Fruit fly (Drosophila melanogaster) whole organism, embryonic: ENCODE results near the gene dob.
A peak's percentile ranks its signal among the peaks of the same experiment; 100 is the strongest.

Source experiments
- Ada2b ChIP-seq: fragments of 200-800 bp; sonication (Bioruptor generic); IDR thresholded peaks from 2 replicates; pipeline ENCODE4 v1.3.6; 2022; ENCODE audit warnings: missing biosample characterization, missing genetic modification characterization
- BEAF-32 ChIP-seq: fragments of 200-800 bp; sonication (Bioruptor generic); optimal IDR thresholded peaks from 3 replicates; lab custom pipeline; 2017; ENCODE audit warnings: missing biosample characterization, missing genetic modification characterization, mild to moderate bottlenecking, moderate library complexity, missing genetic modification reagents
- Bteb2 ChIP-seq: fragments of 200-800 bp; sonication (Bioruptor generic); optimal IDR thresholded peaks from 2 replicates; lab custom pipeline; 2016; ENCODE audit warnings: missing biosample characterization, missing genetic modification characterization
- CG10431 ChIP-seq: fragments of 200-800 bp; sonication (Bioruptor generic); optimal IDR thresholded peaks from 3 replicates; lab custom pipeline; 2018; ENCODE audit warnings: missing biosample characterization, mild to moderate bottlenecking, missing genetic modification characterization
- CG14441 ChIP-seq: fragments of 200-800 bp; sonication (Bioruptor generic); IDR thresholded peaks from 2 replicates; pipeline ENCODE4 v1.3.6; 2022; ENCODE audit warnings: missing biosample characterization, missing genetic modification characterization
- CG15601 ChIP-seq: fragments of 200-800 bp; sonication (Bioruptor generic); optimal IDR thresholded peaks from 3 replicates; lab custom pipeline; 2019; ENCODE audit warnings: missing biosample characterization, mild to moderate bottlenecking, missing genetic modification characterization, moderate library complexity
- CG2712 ChIP-seq: fragments of 200-800 bp; optimal IDR thresholded peaks from 3 replicates; lab custom pipeline; 2019; ENCODE audit warnings: missing biosample characterization, mild to moderate bottlenecking, missing genetic modification characterization, moderate library complexity
- CG4424 ChIP-seq: fragments of 200-800 bp; sonication (Bioruptor generic); optimal IDR thresholded peaks from 3 replicates; lab custom pipeline; 2016; ENCODE audit warnings: missing biosample characterization, missing genetic modification characterization
- CG6254 ChIP-seq: fragments of 200-800 bp; sonication (Bioruptor generic); optimal IDR thresholded peaks from 3 replicates; lab custom pipeline; 2017; ENCODE audit warnings: mild to moderate bottlenecking, missing biosample characterization, missing genetic modification reagents, missing genetic modification characterization
- CG6272 ChIP-seq: fragments of 200-800 bp; sonication (Bioruptor generic); IDR thresholded peaks from 2 replicates; pipeline ENCODE4 v1.3.6; 2022; ENCODE audit warnings: missing biosample characterization, missing genetic modification characterization
- CG6654 ChIP-seq: fragments of 200-800 bp; sonication (Bioruptor generic); optimal IDR thresholded peaks from 2 replicates; lab custom pipeline; 2017; ENCODE audit warnings: missing biosample characterization, mild to moderate bottlenecking, missing genetic modification characterization
- CG7271 ChIP-seq: fragments of 200-800 bp; sonication (Bioruptor generic); optimal IDR thresholded peaks from 2 replicates; lab custom pipeline; 2018; ENCODE audit warnings: missing biosample characterization, mild to moderate bottlenecking, missing genetic modification characterization, moderate library complexity
- CG7372 ChIP-seq: fragments of 200-800 bp; sonication (Bioruptor generic); IDR thresholded peaks from 2 replicates; pipeline ENCODE4 v1.3.6; 2022; ENCODE audit warnings: missing biosample characterization, missing genetic modification characterization
- CG7839 ChIP-seq: fragments of 200-800 bp; sonication (Bioruptor generic); optimal IDR thresholded peaks from 3 replicates; lab custom pipeline; 2018; ENCODE audit warnings: missing biosample characterization, mild to moderate bottlenecking, missing genetic modification characterization, moderate library complexity
- CG8089 ChIP-seq: fragments of 200-800 bp; sonication (Bioruptor generic); optimal IDR thresholded peaks from 3 replicates; lab custom pipeline; 2016; ENCODE audit warnings: missing biosample characterization, missing genetic modification characterization
- CG8924 ChIP-seq: fragments of 200-800 bp; optimal IDR thresholded peaks from 3 replicates; lab custom pipeline; 2019; ENCODE audit warnings: missing biosample characterization, mild to moderate bottlenecking, missing genetic modification characterization, moderate library complexity
- CG9727 ChIP-seq: fragments of 200-800 bp; sonication (Bioruptor generic); optimal IDR thresholded peaks from 3 replicates; lab custom pipeline; 2017; ENCODE audit warnings: missing biosample characterization, mild to moderate bottlenecking, missing genetic modification characterization
- CHES-1-like ChIP-seq: fragments of 200-800 bp; sonication (Bioruptor generic); optimal IDR thresholded peaks from 2 replicates; lab custom pipeline; 2016; ENCODE audit warnings: missing biosample characterization, missing genetic modification characterization
- CkIIα-i1 ChIP-seq: fragments of 200-800 bp; sonication (Bioruptor generic); IDR thresholded peaks from 2 replicates; pipeline ENCODE4 v1.3.6; 2022; ENCODE audit warnings: missing biosample characterization, missing genetic modification characterization
- Dad ChIP-seq: fragments of 200-800 bp; sonication (Bioruptor generic); optimal IDR thresholded peaks from 3 replicates; lab custom pipeline; 2016; ENCODE audit warnings: missing biosample characterization, missing genetic modification characterization
- Deaf1 ChIP-seq: fragments of 200-800 bp; optimal IDR thresholded peaks from 3 replicates; lab custom pipeline; 2019; ENCODE audit warnings: missing biosample characterization, mild to moderate bottlenecking, missing genetic modification characterization, moderate library complexity
- HLH3B ChIP-seq: fragments of 200-800 bp; sonication (Bioruptor generic); IDR thresholded peaks from 2 replicates; pipeline ENCODE4 v1.3.6; 2022; ENCODE audit warnings: missing biosample characterization, missing genetic modification characterization
- HmgZ ChIP-seq: fragments of 200-800 bp; sonication (Bioruptor generic); optimal IDR thresholded peaks from 2 replicates; lab custom pipeline; 2018; ENCODE audit warnings: missing biosample characterization, mild to moderate bottlenecking, missing genetic modification characterization
- Med ChIP-seq: fragments of 200-800 bp; sonication (Bioruptor generic); peaks from one replicate; lab custom pipeline; 2016; ENCODE audit warnings: missing biosample characterization, missing genetic modification characterization, mild to moderate bottlenecking, inconsistent platforms, moderate library complexity
- Meics ChIP-seq: fragments of 200-800 bp; sonication (Bioruptor generic); optimal IDR thresholded peaks from 2 replicates; lab custom pipeline; 2017; ENCODE audit warnings: missing biosample characterization, mild to moderate bottlenecking, missing genetic modification characterization
- NC2α ChIP-seq: fragments of 200-800 bp; sonication (Bioruptor generic); optimal IDR thresholded peaks from 2 replicates; lab custom pipeline; 2016; ENCODE audit warnings: missing biosample characterization, missing genetic modification characterization
- Oli ChIP-seq: fragments of 200-800 bp; sonication (Bioruptor generic); optimal IDR thresholded peaks from 2 replicates; lab custom pipeline; 2018; ENCODE audit warnings: missing biosample characterization, mild to moderate bottlenecking, missing genetic modification characterization, moderate library complexity
- Six4 ChIP-seq: fragments of 200-800 bp; sonication (Bioruptor generic); optimal IDR thresholded peaks from 2 replicates; lab custom pipeline; 2016; ENCODE audit warnings: missing biosample characterization, missing genetic modification characterization
- Usf ChIP-seq: fragments of 200-800 bp; sonication (Bioruptor generic); optimal IDR thresholded peaks from 2 replicates; lab custom pipeline; 2017; ENCODE audit warnings: missing genotype, missing biosample characterization, missing genetic modification characterization
- Xrp1 ChIP-seq: fragments of 200-800 bp; sonication (Bioruptor generic); IDR thresholded peaks from 2 replicates; pipeline ENCODE4 v1.3.6; 2022; ENCODE audit warnings: missing biosample characterization, missing genetic modification characterization
- YL-1 ChIP-seq: fragments of 200-800 bp; sonication (Bioruptor generic); optimal IDR thresholded peaks from 3 replicates; lab custom pipeline; 2017; ENCODE audit warnings: missing biosample characterization, mild to moderate bottlenecking, missing genetic modification characterization
- ac ChIP-seq: fragments of 200-800 bp; sonication (Bioruptor generic); optimal IDR thresholded peaks from 3 replicates; lab custom pipeline; 2017; ENCODE audit warnings: missing biosample characterization, mild to moderate bottlenecking, missing genetic modification characterization
- ara ChIP-seq: fragments of 200-800 bp; sonication (Bioruptor generic); IDR thresholded peaks from 2 replicates; pipeline ENCODE4 v1.3.6; 2022; ENCODE audit warnings: missing biosample characterization, missing genetic modification characterization
- br ChIP-seq: fragments of >200 bp; optimal IDR thresholded peaks from 2 replicates; lab custom pipeline; 2017
- dmrt99B ChIP-seq: fragments of 200-800 bp; sonication (Bioruptor generic); optimal IDR thresholded peaks from 2 replicates; lab custom pipeline; 2018; ENCODE audit warnings: missing biosample characterization, mild to moderate bottlenecking, missing genetic modification characterization, moderate library complexity
- dysf ChIP-seq: fragments of 200-800 bp; sonication (Bioruptor generic); IDR thresholded peaks from 3 replicates; pipeline ENCODE4 v1.3.6; 2022; ENCODE audit warnings: missing biosample characterization, missing genetic modification characterization
- gce ChIP-seq: fragments of 200-800 bp; sonication (Bioruptor generic); IDR thresholded peaks from 3 replicates; pipeline ENCODE4 v1.3.6; 2022; ENCODE audit warnings: missing biosample characterization, missing genetic modification characterization
- gcm2 ChIP-seq: fragments of 200-800 bp; sonication (Bioruptor generic); optimal IDR thresholded peaks from 2 replicates; lab custom pipeline; 2016; ENCODE audit warnings: missing biosample characterization, missing genetic modification characterization
- hbn ChIP-seq: fragments of 200-800 bp; sonication (Bioruptor generic); IDR thresholded peaks from 2 replicates; pipeline ENCODE4 v1.3.6; 2022; ENCODE audit warnings: missing biosample characterization, missing genetic modification characterization; ENCODE audit not compliant: partially characterized antibody
- kni ChIP-seq: fragments of 200-800 bp; sonication (Bioruptor generic); optimal IDR thresholded peaks from 3 replicates; lab custom pipeline; 2017; ENCODE audit warnings: mild to moderate bottlenecking, missing biosample characterization, missing genetic modification reagents, missing genetic modification characterization
- mirr ChIP-seq: fragments of 200-800 bp; sonication (Bioruptor generic); optimal IDR thresholded peaks from 3 replicates; lab custom pipeline; 2018; ENCODE audit warnings: missing biosample characterization, mild to moderate bottlenecking, missing genetic modification characterization
- mld ChIP-seq: fragments of 200-800 bp; sonication (Bioruptor generic); IDR thresholded peaks from 3 replicates; pipeline ENCODE4 v1.3.6; 2022; ENCODE audit warnings: missing biosample characterization, missing genetic modification characterization; ENCODE audit not compliant: partially characterized antibody
- pho ChIP-seq: fragments of 200-800 bp; sonication (Bioruptor generic); optimal IDR thresholded peaks from 2 replicates; lab custom pipeline; 2016; ENCODE audit warnings: missing biosample characterization, missing genetic modification characterization
- pnt ChIP-seq: fragments of 200-800 bp; sonication (Bioruptor generic); optimal IDR thresholded peaks from 3 replicates; lab custom pipeline; 2016; ENCODE audit warnings: missing biosample characterization, missing genetic modification characterization
- pum ChIP-seq: fragments of 200-800 bp; sonication (Bioruptor generic); optimal IDR thresholded peaks from 2 replicates; lab custom pipeline; 2016; ENCODE audit warnings: missing biosample characterization, missing genetic modification characterization
- pzg ChIP-seq: fragments of 200-800 bp; sonication (Bioruptor generic); optimal IDR thresholded peaks from 3 replicates; lab custom pipeline; 2018; ENCODE audit warnings: missing biosample characterization, mild to moderate bottlenecking, missing genetic modification characterization, moderate library complexity
- rib ChIP-seq: fragments of 200-800 bp; sonication (Bioruptor generic); IDR thresholded peaks from 2 replicates; pipeline ENCODE4 v1.3.6; 2022; ENCODE audit warnings: missing biosample characterization, missing genetic modification characterization
- sisA ChIP-seq: fragments of 200-800 bp; sonication (Bioruptor generic); IDR thresholded peaks from 2 replicates; pipeline ENCODE4 v1.3.6; 2022; ENCODE audit warnings: missing biosample characterization, missing genetic modification characterization
- sr ChIP-seq: fragments of 200-800 bp; sonication (Bioruptor generic); IDR thresholded peaks from 3 replicates; pipeline ENCODE4 v1.3.6; 2022; ENCODE audit warnings: missing biosample characterization, missing genetic modification characterization
- stc ChIP-seq: fragments of 200-800 bp; sonication (Bioruptor generic); IDR thresholded peaks from 2 replicates; pipeline ENCODE4 v1.3.6; 2022; ENCODE audit warnings: missing biosample characterization, missing genetic modification characterization
- ttk ChIP-seq: fragments of 200-800 bp; sonication (Bioruptor generic); IDR thresholded peaks from 2 replicates; pipeline ENCODE4 v2.1.2; 2022; ENCODE audit warnings: missing biosample characterization, missing genetic modification characterization
- wdn ChIP-seq: fragments of 200-800 bp; sonication (Bioruptor generic); IDR thresholded peaks from 2 replicates; pipeline ENCODE4 v1.3.6; 2022; ENCODE audit warnings: missing biosample characterization, missing genetic modification characterization

Gene dob

DNA sequence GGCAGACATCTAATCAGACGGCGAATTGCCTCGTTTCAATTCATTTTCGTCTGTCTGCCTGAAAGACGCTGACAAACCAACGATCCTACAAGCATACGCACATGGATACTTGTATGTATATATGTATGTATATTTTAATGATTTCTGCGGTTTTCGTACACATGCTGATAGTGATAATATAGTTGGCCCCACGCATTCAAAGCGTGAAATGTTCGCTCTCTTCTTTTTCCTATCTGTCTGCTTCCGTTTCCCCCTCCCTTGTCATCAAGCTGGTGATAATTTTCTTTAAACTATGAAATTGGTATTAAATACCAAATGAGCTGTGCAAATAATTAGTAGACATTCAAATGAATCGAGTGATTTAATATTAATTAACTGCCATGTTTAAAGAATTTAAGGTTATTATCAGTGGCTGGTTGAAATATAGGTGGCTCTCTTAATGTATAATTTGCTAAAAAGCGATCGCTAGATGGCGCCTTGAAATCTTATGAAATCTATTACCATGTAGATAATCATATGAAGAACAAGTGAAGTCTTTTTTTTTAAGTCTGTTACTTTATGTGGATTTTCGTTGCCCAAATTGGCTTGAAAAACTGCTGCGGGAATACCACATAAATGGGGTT lies 14.1 kb downstream of the dob start, which contains the start of gene CG33177:
Gene CG33177 (plus strand): TSS at position 588 of the 623 bp plus-strand sequence.
- TF ChIP-seq sisA (GFP tag; lab: Robert Waterston, UW) (no peak), CG6654 (GFP tag; lab: Kevin White, UChicago) (no peak), CG7839 (tag; lab: Kevin White, UChicago) (peak; percentile 44), CG2712 (tag; lab: Kevin White, UChicago) (peak; percentile 42), Meics (GFP tag; lab: Kevin White, UChicago) (peak; percentile 4), CG8924 (tag; lab: Kevin White, UChicago) (no peak), kni (GFP tag; lab: Kevin White, UChicago) (no peak), Xrp1 (GFP tag; lab: Robert Waterston, UW) (no peak), Oli (tag; lab: Kevin White, UChicago) (no peak), CG8089 (GFP tag; lab: Kevin White, UChicago) (no peak), CG10431 (peak; percentile 69), CkIIα-i1 (GFP tag; lab: Robert Waterston, UW) (no peak), Dad (GFP tag; lab: Kevin White, UChicago) (no peak), NC2α (GFP tag; lab: Kevin White, UChicago) (no peak), ac (GFP tag; lab: Kevin White, UChicago) (no peak), CG7271 (tag; lab: Kevin White, UChicago) (no peak), ttk (no peak), ara (GFP tag; lab: Robert Waterston, UW) (no peak), mld (GFP tag; lab: Robert Waterston, UW) (no peak), Bteb2 (no peak), YL-1 (no peak), Six4 (GFP tag; lab: Kevin White, UChicago) (no peak), Usf (no peak), gcm2 (GFP tag; lab: Kevin White, UChicago) (no peak), CG6254 (GFP tag; lab: Kevin White, UChicago) (no peak), sr (GFP tag; lab: Robert Waterston, UW) (no peak), pho (GFP tag; lab: Kevin White, UChicago) (peak; percentile 12), pzg (GFP tag; lab: Kevin White, UChicago) (peak; percentile 3), br (no peak), hbn (GFP tag; lab: Robert Waterston, UW) (no peak), pum (no peak), HmgZ (tag; lab: Kevin White, UChicago) (peak; percentile 28), CG6272 (GFP tag; lab: Robert Waterston, UW) (no peak), wdn (GFP tag; lab: Robert Waterston, UW) (no peak), dysf (GFP tag; lab: Robert Waterston, UW) (no peak; the same call in 2 of the 3 replicates), HLH3B (GFP tag; lab: Robert Waterston, UW) (no peak), stc (GFP tag; lab: Robert Waterston, UW) (no peak), pnt (GFP tag; lab: Kevin White, UChicago) (no peak), gce (GFP tag; lab: Robert Waterston, UW) (no peak), CHES-1-like (GFP tag; lab: Kevin White, UChicago) (no peak), CG9727 (GFP tag; lab: Kevin White, UChicago) (no peak), CG14441 (GFP tag; lab: Robert Waterston, UW) (no peak), mirr (GFP tag; lab: Kevin White, UChicago) (peak; percentile 55), BEAF-32 (GFP tag; lab: Kevin White, UChicago) (peak; percentile 1), Deaf1 (tag; lab: Kevin White, UChicago) (peak; percentile 11), rib (GFP tag; lab: Robert Waterston, UW) (no peak), Ada2b (GFP tag; lab: Robert Waterston, UW) (no peak), CG7372 (GFP tag; lab: Robert Waterston, UW) (peak; percentile 10; the same call in 1 of the 2 replicates), CG4424 (GFP tag; lab: Kevin White, UChicago) (no peak), Med (GFP tag; lab: Kevin White, UChicago) (peak; percentile 77), CG15601 (tag; lab: Kevin White, UChicago) (no peak), dmrt99B (no peak)
